Fruit fly (Drosophila melanogaster): ENCODE results near the gene Pp2C1.

Pp2C1 gene

dm6 chrX:4686150-4686549, 553 bp downstream of the Pp2C1 start:
- TF ChIP-seq insv (optimal IDR thresholded peaks at IDR 0.05), result no peak
- TF ChIP-seq Sin3A (optimal IDR thresholded peaks at IDR 0.05), result no peak
- no peak for TF ChIP-seq Myc (optimal IDR thresholded peaks at IDR 0.05)

dm6 chrX:4684444-4684924, 2.2 kb downstream of the Pp2C1 start:
- TF ChIP-seq ttk (optimal IDR thresholded peaks at IDR 0.05) (no peak), Myc (optimal IDR thresholded peaks at IDR 0.05) (no peak), psq (optimal IDR thresholded peaks at IDR 0.05) (no peak), h (optimal IDR thresholded peaks at IDR 0.05) (no peak)

DNA sequence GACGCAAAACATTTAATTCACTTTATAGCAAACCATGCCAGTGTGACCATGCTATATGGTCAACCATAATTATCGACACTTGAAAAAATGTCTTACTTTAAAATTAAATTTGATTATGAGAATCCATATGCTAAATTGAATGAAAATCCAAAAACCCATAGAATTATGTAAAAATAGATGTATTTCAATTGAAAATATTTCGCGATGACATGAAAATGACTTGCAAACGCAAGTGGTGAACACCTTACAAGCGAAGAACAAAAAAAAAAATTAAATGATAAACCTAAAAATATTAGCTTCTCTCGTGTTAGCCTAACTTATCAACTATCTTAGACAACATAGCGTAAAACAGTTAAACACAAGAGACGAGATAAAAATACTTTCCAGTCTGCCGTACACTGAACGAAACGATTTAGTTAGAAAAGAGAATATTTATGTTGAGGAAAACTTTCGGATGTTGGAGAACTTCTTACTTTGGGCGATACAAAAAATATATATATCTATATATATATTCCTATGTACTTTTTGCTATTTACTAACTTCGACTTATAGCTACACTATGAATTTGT, 6.8 kb downstream of the Pp2C1 start:
- no peak for TF ChIP-seq Sin3A (optimal IDR thresholded peaks at IDR 0.05)

DNA sequence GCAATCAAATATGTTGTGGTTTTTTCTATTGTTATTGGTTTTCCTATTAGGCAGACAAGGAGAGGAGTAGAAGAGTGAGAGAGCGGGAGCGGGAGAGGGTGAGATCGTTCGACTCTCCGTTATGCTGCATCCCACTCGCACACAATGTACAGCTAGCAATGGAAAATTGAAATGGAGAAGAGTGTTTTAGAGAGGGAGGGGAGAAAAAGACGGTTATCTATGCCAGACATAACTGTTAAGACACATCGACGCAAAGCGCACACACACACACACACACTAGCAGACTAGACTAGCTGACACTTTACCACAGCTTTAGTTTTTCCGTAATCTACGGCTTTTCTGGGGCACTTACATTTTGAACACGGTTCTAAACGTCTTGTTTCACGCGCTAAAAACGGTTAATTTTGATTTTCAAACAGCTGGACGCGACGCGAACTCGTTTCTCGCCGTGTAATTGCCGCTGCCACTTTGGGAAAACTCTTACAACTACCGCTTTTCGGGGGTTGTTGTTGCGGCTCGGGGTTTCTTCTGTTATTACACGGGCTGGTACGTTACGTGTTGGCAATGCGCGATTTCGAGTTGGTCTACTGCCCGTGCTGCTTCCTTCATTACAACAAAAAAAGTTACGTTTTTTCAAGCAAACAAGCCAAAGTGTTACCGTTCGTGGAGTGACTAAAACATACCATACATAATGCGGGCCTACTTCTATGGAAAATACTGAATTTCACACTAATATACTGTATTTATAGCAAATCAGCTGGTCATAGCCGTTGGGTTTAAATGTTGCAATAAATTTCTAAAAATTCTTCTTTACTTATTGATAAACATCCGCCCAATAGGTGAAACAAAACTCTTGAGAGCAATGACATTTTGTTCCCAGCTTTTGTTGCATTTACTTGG, 7.5 kb downstream of the Pp2C1 start, which contains the start of gene fzr:
fzr (minus strand) TSS at position 625 of the 900 bp plus-strand sequence.
- TF ChIP-seq psq (optimal IDR thresholded peaks at IDR 0.05) (no peak), insv (optimal IDR thresholded peaks at IDR 0.05) (no peak), Sin3A (optimal IDR thresholded peaks at IDR 0.05) (no peak), Myc (optimal IDR thresholded peaks at IDR 0.05) (no peak), h (optimal IDR thresholded peaks at IDR 0.05) (no peak), ttk (optimal IDR thresholded peaks at IDR 0.05) (no peak)

DNA sequence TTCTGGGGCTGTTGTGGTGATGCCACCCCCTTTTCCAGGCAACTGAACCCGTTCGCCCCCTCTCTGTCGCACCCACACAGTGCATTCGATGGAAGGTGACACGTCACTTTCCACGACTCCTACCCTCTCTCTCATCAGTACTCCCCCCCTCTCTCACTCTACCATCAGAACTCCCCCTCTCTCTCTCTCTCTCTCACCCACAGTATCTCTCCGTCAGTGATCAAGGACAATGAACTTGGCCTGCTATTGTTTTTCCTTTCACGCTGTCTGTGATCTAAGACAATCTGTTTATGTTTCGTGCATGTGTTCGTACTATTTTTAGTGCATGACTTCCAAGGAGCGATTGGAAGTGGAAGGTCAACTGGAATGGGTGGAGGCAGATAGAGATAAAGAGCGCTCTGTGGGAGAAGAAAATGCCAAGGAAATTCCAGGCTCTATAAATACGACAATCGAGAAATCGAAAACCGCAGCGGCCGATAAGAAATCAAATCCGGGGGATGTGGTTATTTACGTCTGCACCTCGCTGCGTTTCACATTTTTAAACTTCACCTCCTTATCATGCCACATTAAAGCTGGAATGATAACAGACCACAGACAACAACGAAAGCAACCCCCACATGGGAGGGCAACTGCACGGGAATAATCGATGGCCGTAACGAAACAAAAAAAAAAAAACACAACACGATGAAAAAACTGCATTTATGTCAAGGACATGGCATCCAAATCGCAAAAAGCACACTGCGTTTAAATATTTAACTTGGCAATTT, 8.4 kb downstream of the Pp2C1 start:
- no peak for TF ChIP-seq Sin3A (optimal IDR thresholded peaks at IDR 0.05)

DNA sequence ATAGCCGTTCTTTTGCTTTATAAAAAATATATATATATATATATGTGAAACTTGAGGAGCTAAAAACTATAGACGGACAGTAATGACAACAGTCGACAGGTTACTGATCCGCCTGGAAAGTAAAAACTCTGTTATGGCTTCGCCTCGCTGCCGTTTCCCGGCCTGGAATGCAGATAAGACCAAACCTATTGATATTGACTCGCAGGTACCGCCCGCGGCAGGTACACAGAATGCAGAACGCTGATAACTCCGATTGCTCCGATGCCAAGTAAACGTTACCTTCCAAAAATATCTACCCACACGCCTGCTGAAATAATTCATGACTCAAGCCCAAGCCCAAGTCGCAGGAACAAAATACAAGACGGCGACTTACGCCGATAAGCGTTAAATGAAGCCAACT, 9.3 kb downstream of the Pp2C1 start:
- no peak for TF ChIP-seq Sin3A (optimal IDR thresholded peaks at IDR 0.05)
- no peak for TF ChIP-seq Myc (optimal IDR thresholded peaks at IDR 0.05)
- no peak for TF ChIP-seq insv (optimal IDR thresholded peaks at IDR 0.05)
- TF ChIP-seq ttk (optimal IDR thresholded peaks at IDR 0.05), result no peak
- TF ChIP-seq psq (optimal IDR thresholded peaks at IDR 0.05), result no peak
- no peak for TF ChIP-seq h (optimal IDR thresholded peaks at IDR 0.05)

- TF ChIP-seq psq (optimal IDR thresholded peaks at IDR 0.05), result no peak
Observed at dm6 chrX:4675054-4675453, 11.6 kb downstream of the Pp2C1 start.

dm6 chrX:4671194-4671626, 15.5 kb downstream of the Pp2C1 start:
- TF ChIP-seq psq (optimal IDR thresholded peaks at IDR 0.05) (no peak), insv (optimal IDR thresholded peaks at IDR 0.05) (no peak), Myc (optimal IDR thresholded peaks at IDR 0.05) (no peak)

DNA sequence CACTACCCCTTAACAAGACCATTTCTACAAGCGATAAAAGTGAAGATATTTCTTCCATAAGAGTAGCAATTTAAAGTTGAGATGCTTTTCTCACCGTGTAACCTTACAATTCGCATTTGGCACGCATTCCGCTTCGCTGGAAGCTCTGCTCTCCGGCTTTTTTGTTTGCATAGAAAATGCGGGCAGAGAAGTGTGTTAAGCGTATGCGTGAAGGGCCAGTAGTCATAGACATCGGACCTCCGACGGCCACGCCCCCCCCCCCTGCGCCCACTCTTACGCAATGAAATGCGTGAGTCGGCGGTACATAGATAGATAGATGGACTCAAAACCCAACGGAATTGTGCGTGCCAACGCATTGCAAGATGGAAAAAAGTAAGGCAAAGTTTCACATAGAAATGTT, 17.3 kb downstream of the Pp2C1 start:
- TF ChIP-seq insv (optimal IDR thresholded peaks at IDR 0.05) (no peak), h (optimal IDR thresholded peaks at IDR 0.05) (no peak), Myc (optimal IDR thresholded peaks at IDR 0.05) (no peak), ttk (optimal IDR thresholded peaks at IDR 0.05) (no peak), psq (optimal IDR thresholded peaks at IDR 0.05) (no peak), Sin3A (optimal IDR thresholded peaks at IDR 0.05) (no peak)

- no peak for TF ChIP-seq psq (optimal IDR thresholded peaks at IDR 0.05)
- no peak for TF ChIP-seq insv (optimal IDR thresholded peaks at IDR 0.05)
- no peak for TF ChIP-seq Myc (optimal IDR thresholded peaks at IDR 0.05)
- no peak for TF ChIP-seq Sin3A (optimal IDR thresholded peaks at IDR 0.05)
- TF ChIP-seq ttk (optimal IDR thresholded peaks at IDR 0.05), result no peak
- TF ChIP-seq h (optimal IDR thresholded peaks at IDR 0.05), result no peak
Observed at dm6 chrX:4666650-4667360, 19.9 kb downstream of the Pp2C1 start, which contains the start of gene CG3009. Gene CG3009 (minus strand): TSS chrX:4666700.

- TF ChIP-seq ttk (optimal IDR thresholded peaks at IDR 0.05), result no peak
- TF ChIP-seq Sin3A (optimal IDR thresholded peaks at IDR 0.05), result no peak
- no peak for TF ChIP-seq Myc (optimal IDR thresholded peaks at IDR 0.05)
- TF ChIP-seq h (optimal IDR thresholded peaks at IDR 0.05), result no peak
- no peak for TF ChIP-seq psq (optimal IDR thresholded peaks at IDR 0.05)
- no peak for TF ChIP-seq insv (optimal IDR thresholded peaks at IDR 0.05)
Observed at dm6 chrX:4664107-4664506, 22.6 kb downstream of the Pp2C1 start.

dm6 chrX:4660642-4661252, 26.0 kb downstream of the Pp2C1 start:
- TF ChIP-seq psq (optimal IDR thresholded peaks at IDR 0.05) (no peak), Sin3A (optimal IDR thresholded peaks at IDR 0.05) (no peak), insv (optimal IDR thresholded peaks at IDR 0.05) (no peak), h (optimal IDR thresholded peaks at IDR 0.05) (no peak)
